Worm (Caenorhabditis elegans): ENCODE results near the gene C10C5.5.

The C10C5.5 gene

ce11 chrIV:9401715-9402114 is 20.5 kb downstream of the C10C5.5 start, which contains the start of gene F56D5.6:
Gene F56D5.6, plus strand, starts transcription at chrIV:9401922.
- TF ChIP-seq ceh-2 (tag; optimal IDR thresholded peaks at IDR 0.05): no peak
- no peak for TF ChIP-seq ceh-6 (GFP tag; optimal IDR thresholded peaks at IDR 0.05)
- no peak for TF ChIP-seq K09A11.1 (tag; optimal IDR thresholded peaks at IDR 0.05; ENCODE audit: insufficient read depth)
- no peak for TF ChIP-seq elt-2 (tag; optimal IDR thresholded peaks at IDR 0.05)
- TF ChIP-seq C08G9.2 (tag; optimal IDR thresholded peaks at IDR 0.05): no peak
- no peak for TF ChIP-seq zip-5 (tag; optimal IDR thresholded peaks at IDR 0.05)
- no peak for TF ChIP-seq C38D4.7 (GFP tag; optimal IDR thresholded peaks at IDR 0.05)
- no peak for TF ChIP-seq nfya-1 (tag; optimal IDR thresholded peaks at IDR 0.05)
- TF ChIP-seq ceh-9 (tag; optimal IDR thresholded peaks at IDR 0.05): no peak
- no peak for TF ChIP-seq fkh-6 (tag; optimal IDR thresholded peaks at IDR 0.05)

ce11 chrIV:9403761-9404420 is 22.7 kb downstream of the C10C5.5 start:
- TF ChIP-seq pqm-1 (tag; optimal IDR thresholded peaks at IDR 0.05) (no peak), ceh-48 (tag; optimal IDR thresholded peaks at IDR 0.05) (peak; percentile 36)

ce11 chrIV:9408004-9408403 is 26.8 kb downstream of the C10C5.5 start, which contains the start of gene F56D5.5:
Gene F56D5.5, minus strand, starts transcription at chrIV:9408104.
- TF ChIP-seq hlh-30 (tag; optimal IDR thresholded peaks at IDR 0.05; ENCODE audit: insufficient read depth) (no peak), tbx-7 (tag; optimal IDR thresholded peaks at IDR 0.05) (no peak), nhr-11 (tag; optimal IDR thresholded peaks at IDR 0.05) (no peak), lin-11 (tag; optimal IDR thresholded peaks at IDR 0.05) (no peak), nfya-1 (tag; optimal IDR thresholded peaks at IDR 0.05) (no peak), hlh-6 (tag; optimal IDR thresholded peaks at IDR 0.05) (no peak), unc-42 (tag; optimal IDR thresholded peaks at IDR 0.05) (no peak), pqm-1 (tag; optimal IDR thresholded peaks at IDR 0.05) (no peak), sox-4 (tag; optimal IDR thresholded peaks at IDR 0.05) (no peak), fkh-6 (tag; optimal IDR thresholded peaks at IDR 0.05) (no peak), nhr-232 (tag; optimal IDR thresholded peaks at IDR 0.05) (no peak), ceh-31 (tag; optimal IDR thresholded peaks at IDR 0.05) (no peak), sox-2 (GFP tag; IDR thresholded peaks at IDR 0.05) (no peak), K02D7.2 (tag; optimal IDR thresholded peaks at IDR 0.05) (no peak), pat-9 (tag; optimal IDR thresholded peaks at IDR 0.05) (no peak)

DNA sequence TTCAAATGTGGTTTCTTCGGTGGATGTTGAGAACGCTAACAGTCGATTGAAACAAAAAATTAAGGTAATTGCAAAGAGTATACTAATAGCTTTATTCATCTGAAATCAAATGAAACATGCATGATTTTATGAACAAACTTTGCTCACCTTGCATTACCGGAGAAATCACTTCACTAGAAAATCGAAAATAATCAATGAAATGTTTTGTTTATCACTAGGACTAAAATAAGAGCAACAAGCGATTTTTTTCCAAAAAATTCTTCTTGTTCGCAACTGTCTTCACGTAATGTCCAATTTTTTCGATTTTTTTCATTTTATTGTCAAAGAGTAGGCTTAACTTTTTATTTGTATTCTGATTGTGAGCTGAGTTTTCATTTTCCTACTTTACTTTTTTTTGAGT is 41.2 kb downstream of the C10C5.5 start, which contains the start of gene F56D5.9:
Gene F56D5.9, minus strand, starts transcription at position 101 of the 400 bp plus-strand sequence.
- TF ChIP-seq lin-11 (tag; optimal IDR thresholded peaks at IDR 0.05) (no peak), pha-4 (tag; optimal IDR thresholded peaks at IDR 0.05) (no peak), C38D4.7 (GFP tag; optimal IDR thresholded peaks at IDR 0.05) (no peak), nhr-232 (tag; optimal IDR thresholded peaks at IDR 0.05) (no peak), ceh-45 (GFP tag; IDR thresholded peaks at IDR 0.05) (no peak), fkh-10 (GFP tag; optimal IDR thresholded peaks at IDR 0.05) (no peak), hlh-8 (tag; optimal IDR thresholded peaks at IDR 0.05) (no peak), ceh-34 (tag; optimal IDR thresholded peaks at IDR 0.05) (no peak), npax-4 (tag; optimal IDR thresholded peaks at IDR 0.05) (no peak), Y22D7AL.16 (tag; optimal IDR thresholded peaks at IDR 0.05) (no peak), C08G9.2 (tag; optimal IDR thresholded peaks at IDR 0.05) (no peak), ceh-14 (tag; optimal IDR thresholded peaks at IDR 0.05) (no peak), ceh-48 (tag; optimal IDR thresholded peaks at IDR 0.05) (no peak), che-1 (tag; optimal IDR thresholded peaks at IDR 0.05) (no peak), nfya-1 (tag; optimal IDR thresholded peaks at IDR 0.05) (no peak), pqm-1 (tag; optimal IDR thresholded peaks at IDR 0.05) (no peak), tbx-7 (tag; optimal IDR thresholded peaks at IDR 0.05) (no peak), madf-2 (tag; optimal IDR thresholded peaks at IDR 0.05) (no peak), eyg-1 (tag; optimal IDR thresholded peaks at IDR 0.05) (no peak)

Measured in whole organism, late embryonic.